Fruit fly (Drosophila melanogaster) whole organism, adult: ENCODE measurements around the gene CG7519.

ENCODE experiments used
- CG11617 ChIP-seq: fragments of 200-800 bp; sonication (Bioruptor generic); optimal IDR thresholded peaks from 2 replicates; lab custom pipeline; 2017; ENCODE audit warnings: mild to moderate bottlenecking, missing biosample characterization, missing genetic modification reagents, missing genetic modification characterization
- CG7045 ChIP-seq: fragments of 200-800 bp; sonication (Bioruptor generic); optimal IDR thresholded peaks from 2 replicates; lab custom pipeline; 2017; ENCODE audit warnings: missing biosample characterization, mild to moderate bottlenecking, missing genetic modification characterization
- Crg-1 ChIP-seq: fragments of 200-800 bp; sonication (Bioruptor generic); optimal IDR thresholded peaks from 2 replicates; lab custom pipeline; 2016; ENCODE audit warnings: missing biosample characterization, missing genetic modification characterization
- Mnt ChIP-seq: fragments of 200-800 bp; sonication (Bioruptor generic); optimal IDR thresholded peaks from 2 replicates; lab custom pipeline; 2016; ENCODE audit warnings: missing biosample characterization, mild to moderate bottlenecking, missing genetic modification characterization
- pad ChIP-seq: fragments of 200-800 bp; sonication (Bioruptor generic); optimal IDR thresholded peaks from 3 replicates; lab custom pipeline; 2017; ENCODE audit warnings: missing biosample characterization, missing genetic modification characterization, mild to moderate bottlenecking, moderate library complexity, missing genetic modification reagents
- tj ChIP-seq: fragments of 200-800 bp; sonication (Bioruptor generic); optimal IDR thresholded peaks from 3 replicates; lab custom pipeline; 2017; ENCODE audit warnings: missing biosample characterization, mild to moderate bottlenecking, missing genetic modification characterization, moderate library complexity
- toe ChIP-seq: fragments of 200-800 bp; sonication (Bioruptor generic); optimal IDR thresholded peaks from 2 replicates; lab custom pipeline; 2016; ENCODE audit warnings: missing biosample characterization, missing genetic modification characterization

DNA sequence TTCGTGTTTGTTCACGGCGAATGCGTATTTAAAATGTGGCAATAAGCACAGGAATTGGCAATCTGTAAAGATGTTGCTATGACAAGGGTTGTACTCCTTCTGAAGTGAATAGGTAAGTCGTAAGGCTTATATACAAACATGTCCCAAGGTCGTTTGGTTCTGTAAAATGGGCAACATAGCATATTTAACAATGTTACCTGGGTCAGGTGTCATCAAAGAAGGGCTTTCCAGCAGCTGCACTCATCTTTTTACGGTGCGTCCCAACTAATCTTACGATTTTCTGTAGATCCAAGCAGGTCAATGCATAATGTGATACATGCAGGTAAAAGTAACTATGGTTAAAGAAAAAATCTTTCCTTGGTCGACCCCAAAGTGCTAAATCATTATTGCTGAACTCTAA, 2.4 kb upstream of the CG7519 start, which contains the start of gene Neu2:
- TF ChIP-seq pad (GFP tag; lab: Kevin White, UChicago): no peak
- TF ChIP-seq Mnt (GFP tag; lab: Kevin White, UChicago): no peak
- no peak for TF ChIP-seq toe (GFP tag; lab: Kevin White, UChicago)
- TF ChIP-seq CG7045 (GFP tag; lab: Kevin White, UChicago): no peak
- no peak for TF ChIP-seq tj (GFP tag; lab: Kevin White, UChicago)
- no peak for TF ChIP-seq CG11617 (GFP tag; lab: Kevin White, UChicago)
- TF ChIP-seq Crg-1: no peak
